Worm (Caenorhabditis elegans): ENCODE results near the gene Y17G7B.17.

The Y17G7B.17 gene

ce11 chrII:12102365-12102764 lies 2.6 kb upstream of the Y17G7B.17 start:
- TF ChIP-seq nhr-12 (tag; optimal IDR thresholded peaks at IDR 0.05) (no peak), nhr-71 (tag; optimal IDR thresholded peaks at IDR 0.05) (peak; percentile 98), nhr-19 (GFP tag; conservative IDR thresholded peaks at IDR 0.05) (peak; percentile 92), unc-86 (tag; optimal IDR thresholded peaks at IDR 0.05) (peak; percentile 88), egl-13 (tag; optimal IDR thresholded peaks at IDR 0.05) (peak; percentile 86), lin-13 (GFP tag; optimal IDR thresholded peaks at IDR 0.05) (peak; percentile 94), ceh-8 (GFP tag; optimal IDR thresholded peaks at IDR 0.05) (no peak), nhr-20 (tag; optimal IDR thresholded peaks at IDR 0.05) (peak; percentile 98), unc-62 (GFP tag; optimal IDR thresholded peaks at IDR 0.05) (no peak), nhr-47 (tag; optimal IDR thresholded peaks at IDR 0.05) (peak; percentile 95), nhr-85 (tag) (peak; percentile 98), lin-15B (tag; optimal IDR thresholded peaks at IDR 0.05) (peak; percentile 60), C16A3.4 (tag; optimal IDR thresholded peaks at IDR 0.05) (peak; percentile 79), pax-3 (tag; optimal IDR thresholded peaks at IDR 0.05) (peak; percentile 68), C34B4.2 (tag; optimal IDR thresholded peaks at IDR 0.05) (no peak), ces-1 (GFP tag; optimal IDR thresholded peaks at IDR 0.05) (no peak), blmp-1 (tag; optimal IDR thresholded peaks at IDR 0.05) (peak; percentile 83), mdl-1 (tag; optimal IDR thresholded peaks at IDR 0.05) (peak; percentile 78 to 99), vab-15 (tag; optimal IDR thresholded peaks at IDR 0.05) (no peak), mep-1 (tag; optimal IDR thresholded peaks at IDR 0.05) (peak; percentile 99), aly-2 (tag; optimal IDR thresholded peaks at IDR 0.05) (peak; percentile 74), swsn-7 (tag; optimal IDR thresholded peaks at IDR 0.05) (peak; percentile 97), nhr-90 (tag; optimal IDR thresholded peaks at IDR 0.05; ENCODE audit: poor library complexity) (peak; percentile 93), nhr-28 (tag; optimal IDR thresholded peaks at IDR 0.05) (peak; percentile 38), Y116A8C.19 (tag; optimal IDR thresholded peaks at IDR 0.05; ENCODE audit: borderline replicate concordance) (no peak), ztf-11 (tag; optimal IDR thresholded peaks at IDR 0.05) (peak in 1 of 2 experiments; percentile 59), elt-2 (tag; optimal IDR thresholded peaks at IDR 0.05) (peak; percentile 36), lin-39 (tag; optimal IDR thresholded peaks at IDR 0.05) (peak; percentile 75), hlh-4 (tag; optimal IDR thresholded peaks at IDR 0.05) (no peak), ceh-63 (GFP tag; optimal IDR thresholded peaks at IDR 0.05) (no peak), hlh-17 (GFP tag; optimal IDR thresholded peaks at IDR 0.05; ENCODE audit: borderline replicate concordance) (no peak), egl-27 (tag; optimal IDR thresholded peaks at IDR 0.05) (peak in 1 of 2 experiments; percentile 30), unc-130 (tag; optimal IDR thresholded peaks at IDR 0.05) (peak; percentile 91), mef-2 (tag; optimal IDR thresholded peaks at IDR 0.05) (peak; percentile 56), isw-1 (GFP tag; IDR thresholded peaks at IDR 0.05) (peak; percentile 81), fos-1 (tag; optimal IDR thresholded peaks at IDR 0.05) (peak; percentile 69), mab-9 (GFP tag; IDR thresholded peaks at IDR 0.05) (peak; percentile 85), dsc-1 (tag; optimal IDR thresholded peaks at IDR 0.05) (peak; percentile 94), ets-5 (GFP tag; IDR thresholded peaks at IDR 0.05) (no peak), lsy-2 (tag; optimal IDR thresholded peaks at IDR 0.05) (peak; percentile 89 to 91), zag-1 (tag; optimal IDR thresholded peaks at IDR 0.05) (no peak), jun-1 (tag; optimal IDR thresholded peaks at IDR 0.05) (peak; percentile 92), lin-35 (GFP tag; optimal IDR thresholded peaks at IDR 0.05) (peak; percentile 89 to 90), fkh-8 (tag; optimal IDR thresholded peaks at IDR 0.05) (peak; percentile 98), nhr-77 (tag; optimal IDR thresholded peaks at IDR 0.05) (peak; percentile 82), ceh-90 (tag; optimal IDR thresholded peaks at IDR 0.05) (no peak), elt-3 (tag; optimal IDR thresholded peaks at IDR 0.05) (peak in 3 of 6 experiments; percentile 22 to 94 (median 70)), tbx-2 (tag; optimal IDR thresholded peaks at IDR 0.05) (peak; percentile 87), F16B12.6 (tag; optimal IDR thresholded peaks at IDR 0.05) (peak; percentile 36), C04F5.9 (tag; optimal IDR thresholded peaks at IDR 0.05) (peak; percentile 66), ztf-4 (tag; optimal IDR thresholded peaks at IDR 0.05) (peak; percentile 94), nhr-11 (tag; optimal IDR thresholded peaks at IDR 0.05) (peak; percentile 83), sup-37 (GFP tag; optimal IDR thresholded peaks at IDR 0.05) (peak; percentile 50)

Data from whole organism, L1 larva.